Fruit fly (Drosophila melanogaster): ENCODE measurements around the gene Pex5.

- TF ChIP-seq CG13204 (GFP tag; optimal IDR thresholded peaks at IDR 0.05) (no peak), CG17806 (tag; optimal IDR thresholded peaks at IDR 0.05) (peak; percentile 41), EcR (GFP tag; optimal IDR thresholded peaks at IDR 0.05) (peak; percentile 99), CG12605 (GFP tag; IDR thresholded peaks at IDR 0.05) (no peak), Pif1A (GFP tag; optimal IDR thresholded peaks at IDR 0.05) (peak; percentile 70), D1 (tag; optimal IDR thresholded peaks at IDR 0.05) (no peak), CG4496 (GFP tag; IDR thresholded peaks at IDR 0.05) (peak; percentile 34; the same call in 2 of the 3 replicates), CG32121 (GFP tag; IDR thresholded peaks at IDR 0.05) (no peak), CG14655 (GFP tag; optimal IDR thresholded peaks at IDR 0.05) (peak; percentile 60), gl (tag; optimal IDR thresholded peaks at IDR 0.05) (no peak), CG8301 (tag; optimal IDR thresholded peaks at IDR 0.05) (peak; percentile 39)
Observed at dm6 chrX:1825912-1826862, 42.7 kb downstream of the Pex5 start.
